Fruit fly (Drosophila melanogaster) ovary, adult (tissue): ENCODE measurements around the gene CG5880.

Source experiments
- CG17801 ChIP-seq: fragments of 200-800 bp; optimal IDR thresholded peaks from 2 replicates; lab custom pipeline; 2019; ENCODE audit warnings: missing biosample characterization, mild to moderate bottlenecking, missing genetic modification characterization, moderate library complexity; ENCODE audit not compliant: partially characterized antibody

The CG5880 gene

dm6 chr3R:27154001-27154400, 37.5 kb downstream of the CG5880 start:
- no peak for TF ChIP-seq CG17801 (GFP tag; lab: Kevin White, UChicago)

dm6 chr3R:27157814-27158213, 41.3 kb downstream of the CG5880 start, which contains the start of gene grass:
TSS of gene grass (plus strand) at chr3R:27157948.
- TF ChIP-seq CG17801 (GFP tag; lab: Kevin White, UChicago), result no peak

- TF ChIP-seq CG17801 (GFP tag; lab: Kevin White, UChicago), result no peak
Measured at dm6 chr3R:27159870-27160269, 43.3 kb downstream of the CG5880 start.

dm6 chr3R:27160858-27161257, 44.3 kb downstream of the CG5880 start, which contains the start of gene CG5909:
TSS of gene CG5909 (plus strand) at chr3R:27161158.
- TF ChIP-seq CG17801 (GFP tag; lab: Kevin White, UChicago), result no peak

dm6 chr3R:27162824-27163223, 46.3 kb downstream of the CG5880 start, which contains the start of gene ppk31:
TSS of gene ppk31 (plus strand) at chr3R:27163124.
- no peak for TF ChIP-seq CG17801 (GFP tag; lab: Kevin White, UChicago)

- peak; percentile 28 for TF ChIP-seq CG17801 (GFP tag; lab: Kevin White, UChicago)
Measured at dm6 chr3R:27165416-27165982, 49.0 kb downstream of the CG5880 start, which contains the start of the genes CG34293 and spn-D. TSS of gene CG34293 (minus strand) at chr3R:27165575. TSS of gene spn-D (plus strand) at chr3R:27165716.

dm6 chr3R:27167350-27167749, 50.8 kb downstream of the CG5880 start:
- no peak for TF ChIP-seq CG17801 (GFP tag; lab: Kevin White, UChicago)
